Fruit fly (Drosophila melanogaster) S2 (cell line): ENCODE data around the gene CG8012.

Experiments
- CG8478 ChIP-seq: fragments of >200 bp; optimal IDR thresholded peaks from 2 replicates; lab custom pipeline; 2018
- CTCF ChIP-seq, 2 experiments: fragments of >200 bp; optimal IDR thresholded peaks; 2 replicates each; lab custom pipeline; 2018

DNA sequence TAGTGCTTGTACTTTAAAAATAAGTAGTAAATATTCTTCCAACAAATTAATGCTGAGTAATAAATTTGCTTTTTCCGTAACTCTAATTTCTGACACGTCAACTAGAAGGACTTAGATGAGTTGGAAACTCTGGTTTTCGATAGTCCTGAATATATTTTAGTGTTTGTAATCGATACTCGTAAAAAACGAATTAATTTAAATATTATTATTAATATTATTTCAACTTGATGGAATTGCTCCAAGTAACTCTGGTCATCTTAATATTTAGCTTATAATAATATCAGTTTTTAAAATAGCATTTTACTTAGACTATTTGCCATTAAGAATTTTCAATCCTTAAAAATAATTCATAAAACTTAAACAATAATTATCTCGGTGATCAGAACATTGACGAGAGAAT is 25.4 kb downstream of the CG8012 start, which contains the start of gene CG7213:
- TF ChIP-seq CG8478 (no peak), CTCF (optimal IDR thresholded peaks at IDR 0.05; lab: Kevin White, UChicago) (no peak)
